Fruit fly (Drosophila melanogaster): ENCODE results near the gene CG8260.

Gene CG8260

dm6 chrX:15760447-15761297, 4.6 kb downstream of the CG8260 start, which contains the start of the genes Graf and mRpL3 (continued):
- TF ChIP-seq CG3847 (GFP tag; IDR thresholded peaks at IDR 0.05), result no peak
- TF ChIP-seq az2 (GFP tag; optimal IDR thresholded peaks at IDR 0.05), result no peak

DNA sequence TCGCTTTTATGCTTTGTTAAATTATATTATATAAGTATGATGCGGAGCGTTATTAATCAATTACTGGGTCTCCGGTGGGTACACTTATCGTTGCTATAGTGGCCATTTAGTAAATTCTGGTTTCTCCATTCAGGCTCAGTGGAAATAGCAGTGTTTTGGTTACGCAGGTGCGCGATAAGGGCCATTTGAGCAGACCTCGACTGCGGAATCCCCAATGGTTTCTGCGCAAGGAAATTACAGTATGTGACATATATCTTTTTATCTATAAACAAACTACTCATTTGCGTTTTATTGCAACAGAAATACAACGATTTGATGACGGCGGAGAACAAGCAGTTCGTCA, 5.2 kb downstream of the CG8260 start:
- TF ChIP-seq Dll (GFP tag; IDR thresholded peaks at IDR 0.05; ENCODE audit: partially characterized antibody) (peak; percentile 55; the same call in 3 of the 4 replicates), NC2β (GFP tag; optimal IDR thresholded peaks at IDR 0.05) (no peak), MESR4 (GFP tag; optimal IDR thresholded peaks at IDR 0.05) (peak; percentile 53), Pdp1 (GFP tag; optimal IDR thresholded peaks at IDR 0.05) (peak in 1 of 2 experiments; percentile 87), Scr (GFP tag; IDR thresholded peaks at IDR 0.05; ENCODE audit: partially characterized antibody) (peak; percentile 32; the same call in 1 of the 2 replicates), CG13287 (GFP tag; IDR thresholded peaks at IDR 0.05; ENCODE audit: partially characterized antibody) (peak; percentile 11; the same call in 1 of the 2 replicates), MBD-R2 (GFP tag; IDR thresholded peaks at IDR 0.05) (peak; percentile 46), CG3995 (GFP tag; optimal IDR thresholded peaks at IDR 0.05) (no peak), klu (GFP tag; IDR thresholded peaks at IDR 0.05) (no peak), inv (GFP tag; IDR thresholded peaks at IDR 0.05; ENCODE audit: partially characterized antibody) (0 out of 2 replicates have a peak, but pooled peaks have one; percentile 4)

dm6 chrX:15762723-15763122, 6.6 kb downstream of the CG8260 start, which contains the start of gene Polr3A:
TSS of gene Polr3A (plus strand) at chrX:15762956.
- TF ChIP-seq ab (GFP tag; optimal IDR thresholded peaks at IDR 0.05), result no peak
- TF ChIP-seq dpn (GFP tag; optimal IDR thresholded peaks at IDR 0.05), result no peak
- TF ChIP-seq gem (tag; optimal IDR thresholded peaks at IDR 0.05), result no peak
- TF ChIP-seq CG9817 (tag; optimal IDR thresholded peaks at IDR 0.05), result no peak
- no peak for TF ChIP-seq CG12769 (tag; optimal IDR thresholded peaks at IDR 0.05)
- TF ChIP-seq Hsf (GFP tag; optimal IDR thresholded peaks at IDR 0.05), result no peak
- TF ChIP-seq Opbp (GFP tag; IDR thresholded peaks at IDR 0.05; ENCODE audit: partially characterized antibody), result peak; percentile 70
- TF ChIP-seq unc-4 (GFP tag; IDR thresholded peaks at IDR 0.05; ENCODE audit: partially characterized antibody), result peak; percentile 61; the same call in 1 of the 2 replicates
- no peak for TF ChIP-seq CG11247 (GFP tag; IDR thresholded peaks at IDR 0.05)
- TF ChIP-seq inv (GFP tag; IDR thresholded peaks at IDR 0.05; ENCODE audit: partially characterized antibody), result peak; percentile 31; the same call in 1 of the 2 replicates
- peak; percentile 15 for TF ChIP-seq Myb (GFP tag; optimal IDR thresholded peaks at IDR 0.05)
- no peak for TF ChIP-seq bigmax (GFP tag; optimal IDR thresholded peaks at IDR 0.05)
- peak; percentile 24 for TF ChIP-seq Sry-δ (GFP tag; optimal IDR thresholded peaks at IDR 0.05)
- peak; percentile 18 for TF ChIP-seq Med (GFP tag)
- TF ChIP-seq Rfx (GFP tag; IDR thresholded peaks at IDR 0.05), result 0 out of 2 replicates have a peak, but pooled peaks have one; percentile 31
- TF ChIP-seq CG4282 (GFP tag; optimal IDR thresholded peaks at IDR 0.05), result no peak
- peak; percentile 70 for TF ChIP-seq CG9797 (GFP tag; optimal IDR thresholded peaks at IDR 0.05)
- peak; percentile 41 for TF ChIP-seq hbn (GFP tag; IDR thresholded peaks at IDR 0.05; ENCODE audit: partially characterized antibody)
- no peak for TF ChIP-seq ap (GFP tag; IDR thresholded peaks at IDR 0.05)
- TF ChIP-seq Dp (GFP tag; optimal IDR thresholded peaks at IDR 0.05), result peak; percentile 65
- TF ChIP-seq gro (GFP tag; optimal IDR thresholded peaks at IDR 0.05), result no peak
- no peak for TF ChIP-seq CG1529 (GFP tag; optimal IDR thresholded peaks at IDR 0.05)
- TF ChIP-seq NK7.1 (GFP tag; optimal IDR thresholded peaks at IDR 0.05), result no peak
- no peak for TF ChIP-seq CG6272 (GFP tag; IDR thresholded peaks at IDR 0.05)
- TF ChIP-seq mld (GFP tag; IDR thresholded peaks at IDR 0.05; ENCODE audit: partially characterized antibody), result 0 out of 3 replicates have a peak, but pooled peaks have one; percentile 18
- no peak for TF ChIP-seq CG2120 (GFP tag; optimal IDR thresholded peaks at IDR 0.05)
- TF ChIP-seq CG3995 (GFP tag; optimal IDR thresholded peaks at IDR 0.05), result peak; percentile 4
- peak; percentile 27 for TF ChIP-seq dm (GFP tag; optimal IDR thresholded peaks at IDR 0.05)
- TF ChIP-seq CG31224 (GFP tag; IDR thresholded peaks at IDR 0.05), result no peak
- peak; percentile 63 for TF ChIP-seq pzg (GFP tag; optimal IDR thresholded peaks at IDR 0.05)
- TF ChIP-seq CG1792 (GFP tag; optimal IDR thresholded peaks at IDR 0.05), result no peak
- TF ChIP-seq Doc3 (GFP tag; IDR thresholded peaks at IDR 0.05; ENCODE audit: partially characterized antibody), result 0 out of 3 replicates have a peak, but pooled peaks have one; percentile 38
- TF ChIP-seq CG4617 (GFP tag; optimal IDR thresholded peaks at IDR 0.05; ENCODE audit: borderline replicate concordance), result peak; percentile 29
- TF ChIP-seq amos (GFP tag; IDR thresholded peaks at IDR 0.05; ENCODE audit: partially characterized antibody), result peak; percentile 71
